Worm (Caenorhabditis elegans) whole organism, young adult: ENCODE data around the gene unc-132.

Experiments
- T07F8.4 ChIP-seq: sonication (generic microtip); optimal IDR thresholded peaks from 2 replicates; lab custom pipeline; 2016; ENCODE audit warnings: mild to moderate bottlenecking, missing genetic modification characterization, moderate library complexity, missing compliant biosample characterization
- ama-1 ChIP-seq, 3 experiments: fragments of 150-350 bp in 1 of 3; sonication (generic microtip) in 2 of 3; optimal IDR thresholded peaks; 2 replicates each; lab custom pipeline; 2014 to 2018; ENCODE audit warnings: missing biosample characterization in 2 of 3, missing genetic modification characterization in 2 of 3, missing genetic modification reagents in 2 of 3
- egrh-3 ChIP-seq: fragments of 200-800 bp; sonication (Bioruptor generic); IDR thresholded peaks from 2 replicates; pipeline ENCODE4 v1.3.6; 2022; ENCODE audit warnings: missing genetic modification reagents, missing genetic modification characterization, missing compliant biosample characterization
- him-1 ChIP-seq: sonication (generic microtip); optimal IDR thresholded peaks from 2 replicates; lab custom pipeline; 2016; ENCODE audit warnings: missing genotype, missing genetic modification reagents, missing genetic modification characterization, missing compliant biosample characterization
- hmg-1.2 ChIP-seq: fragments of 200-800 bp; sonication (Bioruptor generic); IDR thresholded peaks from 2 replicates; pipeline ENCODE4 v1.3.6; 2022; ENCODE audit warnings: missing genetic modification reagents, missing genetic modification characterization, missing compliant biosample characterization
- madf-6 ChIP-seq: fragments of 200-800 bp; sonication (Bioruptor generic); IDR thresholded peaks from 2 replicates; pipeline ENCODE4 v1.3.6; 2022; ENCODE audit warnings: missing genetic modification reagents, missing genetic modification characterization, missing compliant biosample characterization
- mes-4 ChIP-seq: sonication (generic microtip); optimal IDR thresholded peaks from 2 replicates; lab custom pipeline; 2016; ENCODE audit warnings: missing genotype, missing genetic modification characterization, missing compliant biosample characterization
- mxl-1 ChIP-seq: sonication (generic microtip); optimal IDR thresholded peaks from 2 replicates; lab custom pipeline; 2016; ENCODE audit warnings: missing genetic modification characterization, missing compliant biosample characterization
- pha-4 ChIP-seq: fragments of 150-350 bp; sonication (generic microtip); optimal IDR thresholded peaks from 2 replicates; lab custom pipeline; 2014; ENCODE audit warnings: missing biosample characterization, missing genetic modification reagents, missing genetic modification characterization
- unc-62 ChIP-seq: fragments of 150-350 bp; optimal IDR thresholded peaks from 2 replicates; lab custom pipeline; 2014; ENCODE audit warnings: missing biosample characterization, missing genetic modification reagents, missing genetic modification characterization
- ztf-22 ChIP-seq: fragments of 200-800 bp; sonication (Bioruptor generic); optimal IDR thresholded peaks from 2 replicates; lab custom pipeline; 2018; ENCODE audit warnings: mild to moderate bottlenecking, missing genetic modification characterization, moderate library complexity, missing compliant biosample characterization
- ztf-25 ChIP-seq: fragments of 200-800 bp; sonication (Bioruptor generic); IDR thresholded peaks from 2 replicates; pipeline ENCODE4 v1.3.6; 2022; ENCODE audit warnings: missing genetic modification reagents, missing genetic modification characterization, missing compliant biosample characterization

- TF ChIP-seq mxl-1 (tag; lab: Kevin White, UChicago), result no peak
- TF ChIP-seq unc-62 (GFP tag; lab: Kevin White, UChicago), result no peak
- TF ChIP-seq madf-6 (GFP tag; lab: Robert Waterston, UW), result no peak
- TF ChIP-seq ztf-25 (GFP tag; lab: Robert Waterston, UW), result no peak
- TF ChIP-seq T07F8.4, result no peak
- TF ChIP-seq egrh-3 (GFP tag; lab: Robert Waterston, UW), result no peak
- TF ChIP-seq ztf-22 (GFP tag; lab: Kevin White, UChicago), result no peak
- TF ChIP-seq hmg-1.2 (GFP tag; lab: Robert Waterston, UW), result 0 out of 2 replicates have a peak, but pooled peaks have one; percentile 7
- TF ChIP-seq ama-1 (optimal IDR thresholded peaks at IDR 0.05; lab: Kevin White, UChicago), result no peak
- TF ChIP-seq ama-1 (GFP tag; optimal IDR thresholded peaks at IDR 0.05; lab: Kevin White, UChicago), result no peak
- TF ChIP-seq pha-4 (tag; lab: Kevin White, UChicago), result no peak
- no peak for TF ChIP-seq him-1
- no peak for TF ChIP-seq mes-4 (tag; lab: Kevin White, UChicago)
Measured at ce11 chrV:3714750-3715149, 27.8 kb downstream of the unc-132 start.
